Worm (Caenorhabditis elegans) whole organism, L1 larva: ENCODE measurements around the gene ZK470.6.

Experiments used
- ama-1 ChIP-seq: fragments of 150-350 bp; optimal IDR thresholded peaks from 2 replicates; lab custom pipeline; 2014
- ceh-63 ChIP-seq: fragments of 200-800 bp; sonication (Bioruptor generic); optimal IDR thresholded peaks from 2 replicates; lab custom pipeline; 2018; ENCODE audit warnings: mild to moderate bottlenecking, missing genetic modification characterization, missing compliant biosample characterization
- elt-2 ChIP-seq: sonication (generic microtip); optimal IDR thresholded peaks from 2 replicates; lab custom pipeline; 2016; ENCODE audit warnings: missing genetic modification characterization, mild to moderate bottlenecking, inconsistent platforms, missing compliant biosample characterization, missing genetic modification reagents
- fos-1 ChIP-seq: fragments of 150-350 bp; optimal IDR thresholded peaks from 2 replicates; lab custom pipeline; 2014; ENCODE audit warnings: missing biosample characterization, missing genetic modification characterization
- isw-1 ChIP-seq: fragments of 200-800 bp; sonication (Bioruptor generic); IDR thresholded peaks from 2 replicates; pipeline ENCODE4 v1.3.6; 2022; ENCODE audit warnings: missing genetic modification characterization, missing compliant biosample characterization
- lin-35 ChIP-seq, 2 experiments: fragments of 150-350 bp; optimal IDR thresholded peaks; 2 replicates each; lab custom pipeline; 2014; ENCODE audit warnings: missing biosample characterization in 2 of 2, missing genetic modification characterization in 2 of 2, missing genetic modification reagents in 2 of 2
- nhr-11 ChIP-seq: fragments of 150-350 bp; optimal IDR thresholded peaks from 2 replicates; lab custom pipeline; 2014; ENCODE audit warnings: missing biosample characterization, missing genetic modification characterization
- nhr-76 ChIP-seq: sonication (generic microtip); optimal IDR thresholded peaks from 2 replicates; lab custom pipeline; 2017; ENCODE audit warnings: missing biosample characterization, missing genetic modification characterization
- nhr-77 ChIP-seq: fragments of 150-350 bp; optimal IDR thresholded peaks from 2 replicates; lab custom pipeline; 2014; ENCODE audit warnings: missing biosample characterization, missing genetic modification characterization
- unc-62 ChIP-seq: fragments of 150-350 bp; optimal IDR thresholded peaks from 2 replicates; lab custom pipeline; 2014; ENCODE audit warnings: missing biosample characterization, missing genetic modification reagents, missing genetic modification characterization

- TF ChIP-seq nhr-77 (tag; lab: Kevin White, UChicago) (no peak), nhr-76 (tag; lab: Kevin White, UChicago) (no peak), lin-35 (GFP tag; optimal IDR thresholded peaks at IDR 0.05; lab: Kevin White, UChicago) (no peak), nhr-11 (tag; lab: Kevin White, UChicago) (no peak), elt-2 (tag; lab: Kevin White, UChicago) (no peak), isw-1 (no peak), ceh-63 (GFP tag; lab: Kevin White, UChicago) (no peak), fos-1 (tag; lab: Kevin White, UChicago) (no peak), unc-62 (no peak), ama-1 (lab: Kevin White, UChicago) (no peak)
Measured at ce11 chrX:4153343-4153742, 24.0 kb downstream of the ZK470.6 start, which contains the start of gene nck-1.
